Worm (Caenorhabditis elegans): ENCODE data around the gene R04B5.1.

R04B5.1 gene

ce11 chrV:10081636-10082035 lies 3.5 kb upstream of the R04B5.1 start, which contains the start of gene nhr-205:
nhr-205 (minus strand) TSS chrV:10081776.
- TF ChIP-seq hlh-11 (tag; optimal IDR thresholded peaks at IDR 0.05): no peak
- TF ChIP-seq ama-1 (optimal IDR thresholded peaks at IDR 0.05): no peak
- no peak for TF ChIP-seq lim-7 (GFP tag; IDR thresholded peaks at IDR 0.05)
- no peak for TF ChIP-seq zag-1 (tag; optimal IDR thresholded peaks at IDR 0.05)
- no peak for TF ChIP-seq vab-7 (GFP tag; IDR thresholded peaks at IDR 0.05)
- peak; percentile 89 for TF ChIP-seq nhr-28 (tag; optimal IDR thresholded peaks at IDR 0.05)
- no peak for TF ChIP-seq snpc-4 (tag; optimal IDR thresholded peaks at IDR 0.05)
- TF ChIP-seq nhr-102 (tag; optimal IDR thresholded peaks at IDR 0.05): no peak
- no peak for TF ChIP-seq T26A8.4 (GFP tag; IDR thresholded peaks at IDR 0.05)
- no peak for TF ChIP-seq mep-1 (tag; optimal IDR thresholded peaks at IDR 0.05)
- no peak for TF ChIP-seq madf-5 (GFP tag; IDR thresholded peaks at IDR 0.05)
- no peak for TF ChIP-seq snpc-1.2 (GFP tag; IDR thresholded peaks at IDR 0.05)
- TF ChIP-seq nhr-77 (tag; optimal IDR thresholded peaks at IDR 0.05): peak; percentile 89
- TF ChIP-seq mxl-2 (GFP tag; conservative IDR thresholded peaks at IDR 0.05): no peak
- no peak for TF ChIP-seq ztf-11 (tag; optimal IDR thresholded peaks at IDR 0.05)

- TF ChIP-seq zip-11 (GFP tag; IDR thresholded peaks at IDR 0.05) (no peak), nhr-11 (tag; optimal IDR thresholded peaks at IDR 0.05) (no peak), unc-62 (GFP tag; optimal IDR thresholded peaks at IDR 0.05 in 1 of 2) (peak in 1 of 2 experiments; percentile 94), unc-62 (tag; optimal IDR thresholded peaks at IDR 0.05) (no peak), spr-3 (GFP tag; optimal IDR thresholded peaks at IDR 0.05) (no peak), ZK546.5 (tag; optimal IDR thresholded peaks at IDR 0.05) (no peak), hmg-1.1 (GFP tag; IDR thresholded peaks at IDR 0.05) (no peak)
Measured at ce11 chrV:10080905-10081304, 2.8 kb upstream of the R04B5.1 start.

ce11 chrV:10075441-10075840 lies 2.7 kb downstream of the R04B5.1 start, which contains the start of gene F57A8.7:
F57A8.7 (plus strand) TSS chrV:10075741.
- no peak for TF ChIP-seq jun-1 (tag; optimal IDR thresholded peaks at IDR 0.05)
- no peak for TF ChIP-seq spr-1 (tag; optimal IDR thresholded peaks at IDR 0.05)
- TF ChIP-seq ceh-28 (tag; optimal IDR thresholded peaks at IDR 0.05): no peak
- TF ChIP-seq zfp-2 (tag; optimal IDR thresholded peaks at IDR 0.05): no peak
- TF ChIP-seq spr-3 (GFP tag; optimal IDR thresholded peaks at IDR 0.05): no peak
- TF ChIP-seq rbr-2 (tag; optimal IDR thresholded peaks at IDR 0.05): no peak
- no peak for TF ChIP-seq F44E2.7 (GFP tag; IDR thresholded peaks at IDR 0.05)
- no peak for TF ChIP-seq lsy-2 (tag; optimal IDR thresholded peaks at IDR 0.05)
- TF ChIP-seq lim-7 (GFP tag; IDR thresholded peaks at IDR 0.05): no peak
- TF ChIP-seq zag-1 (tag; optimal IDR thresholded peaks at IDR 0.05): no peak
- no peak for TF ChIP-seq daf-8 (GFP tag; IDR thresholded peaks at IDR 0.05)
- no peak for TF ChIP-seq T20F7.1 (GFP tag; optimal IDR thresholded peaks at IDR 0.05)
- TF ChIP-seq nhr-28 (tag; optimal IDR thresholded peaks at IDR 0.05): no peak
- no peak for TF ChIP-seq nhr-6 (tag; optimal IDR thresholded peaks at IDR 0.05)
- no peak for TF ChIP-seq aha-1 (tag)
- no peak for TF ChIP-seq ZK337.2 (GFP tag; IDR thresholded peaks at IDR 0.05)
- no peak for TF ChIP-seq lin-29 (GFP tag; IDR thresholded peaks at IDR 0.05)
- TF ChIP-seq daf-12 (tag; optimal IDR thresholded peaks at IDR 0.05): no peak
- TF ChIP-seq pha-4 (GFP tag; IDR thresholded peaks at IDR 0.05): no peak
- TF ChIP-seq pha-4 (tag; optimal IDR thresholded peaks at IDR 0.05): no peak

- no peak for TF ChIP-seq pqm-1 (tag; optimal IDR thresholded peaks at IDR 0.05)
- TF ChIP-seq F26F4.8 (GFP tag; conservative IDR thresholded peaks at IDR 0.05): no peak
- no peak for TF ChIP-seq daf-16 (GFP tag; optimal IDR thresholded peaks at IDR 0.05)
- no peak for TF ChIP-seq daf-16 (tag; optimal IDR thresholded peaks at IDR 0.05)
- TF ChIP-seq fkh-10 (GFP tag; optimal IDR thresholded peaks at IDR 0.05): no peak
- TF ChIP-seq Y105C5A.15 (GFP tag; IDR thresholded peaks at IDR 0.05): no peak
- no peak for TF ChIP-seq pha-4 (GFP tag; IDR thresholded peaks at IDR 0.05)
- TF ChIP-seq pha-4 (tag; optimal IDR thresholded peaks at IDR 0.05): no peak
- TF ChIP-seq tra-1 (GFP tag; IDR thresholded peaks at IDR 0.05): no peak
- no peak for TF ChIP-seq php-3 (GFP tag; IDR thresholded peaks at IDR 0.05)
- no peak for TF ChIP-seq sdz-12 (GFP tag; optimal IDR thresholded peaks at IDR 0.05)
- no peak for TF ChIP-seq nhr-25 (tag; optimal IDR thresholded peaks at IDR 0.05; ENCODE audit: borderline replicate concordance, insufficient read depth)
- no peak for TF ChIP-seq ceh-44 (GFP tag; IDR thresholded peaks at IDR 0.05)
- no peak for TF ChIP-seq mxl-3 (GFP tag; optimal IDR thresholded peaks at IDR 0.05)
- TF ChIP-seq Y75B8A.6 (GFP tag; IDR thresholded peaks at IDR 0.05): no peak
Measured at ce11 chrV:10073793-10074192, 4.4 kb downstream of the R04B5.1 start, which contains the start of gene F57A8.6. F57A8.6 (minus strand) TSS chrV:10073893.

All from whole organism, L4 larva.